Fruit fly (Drosophila melanogaster) whole organism, embryonic: ENCODE measurements around the gene Dhc62B.

Source experiments
- ATbp ChIP-seq: fragments of 200-800 bp; sonication (Bioruptor generic); optimal IDR thresholded peaks from 2 replicates; lab custom pipeline; 2017; ENCODE audit warnings: missing biosample characterization, mild to moderate bottlenecking, missing genetic modification characterization, missing genetic modification reagents
- Adf1 ChIP-seq: fragments of 200-800 bp; sonication (Bioruptor generic); IDR thresholded peaks from 2 replicates; pipeline ENCODE4 v1.3.6; 2022; ENCODE audit warnings: missing biosample characterization, missing genetic modification characterization
- Asciz ChIP-seq: fragments of 200-800 bp; sonication (Bioruptor generic); optimal IDR thresholded peaks from 2 replicates; lab custom pipeline; 2017; ENCODE audit warnings: missing biosample characterization, mild to moderate bottlenecking, missing genetic modification characterization, missing genetic modification reagents
- BtbVII ChIP-seq: fragments of 200-800 bp; sonication (Bioruptor generic); optimal IDR thresholded peaks from 3 replicates; lab custom pipeline; 2017; ENCODE audit warnings: missing biosample characterization, mild to moderate bottlenecking, missing genetic modification characterization
- CG11696 ChIP-seq: fragments of 200-800 bp; sonication (Bioruptor generic); IDR thresholded peaks from 2 replicates; pipeline ENCODE4 v1.3.6; 2022; ENCODE audit warnings: missing biosample characterization, missing genetic modification characterization
- CG14667 ChIP-seq: fragments of 200-800 bp; sonication (Bioruptor generic); IDR thresholded peaks from 2 replicates; pipeline ENCODE4 v1.3.6; 2022; ENCODE audit warnings: missing biosample characterization, missing genetic modification characterization
- CG14860 ChIP-seq: fragments of 200-800 bp; sonication (Bioruptor generic); IDR thresholded peaks from 3 replicates; pipeline ENCODE4 v1.3.6; 2022; ENCODE audit warnings: missing biosample characterization, missing genetic modification characterization; ENCODE audit not compliant: partially characterized antibody
- CG15269 ChIP-seq: fragments of 200-800 bp; sonication (Bioruptor generic); optimal IDR thresholded peaks from 2 replicates; lab custom pipeline; 2018; ENCODE audit warnings: missing biosample characterization, mild to moderate bottlenecking, missing genetic modification characterization, moderate library complexity
- CG15479 ChIP-seq: fragments of 200-800 bp; sonication (Bioruptor generic); optimal IDR thresholded peaks from 3 replicates; lab custom pipeline; 2019; ENCODE audit warnings: missing biosample characterization, mild to moderate bottlenecking, missing genetic modification characterization, moderate library complexity
- CG15601 ChIP-seq: fragments of 200-800 bp; sonication (Bioruptor generic); optimal IDR thresholded peaks from 3 replicates; lab custom pipeline; 2019; ENCODE audit warnings: missing biosample characterization, mild to moderate bottlenecking, missing genetic modification characterization, moderate library complexity
- CG15696 ChIP-seq: fragments of 200-800 bp; sonication (Bioruptor generic); optimal IDR thresholded peaks from 2 replicates; lab custom pipeline; 2019; ENCODE audit warnings: missing biosample characterization, mild to moderate bottlenecking, missing genetic modification characterization, moderate library complexity
- CG17385 ChIP-seq: fragments of 200-800 bp; sonication (Bioruptor generic); optimal IDR thresholded peaks from 3 replicates; lab custom pipeline; 2018; ENCODE audit warnings: missing biosample characterization, mild to moderate bottlenecking, missing genetic modification characterization
- CG2712 ChIP-seq: fragments of 200-800 bp; optimal IDR thresholded peaks from 3 replicates; lab custom pipeline; 2019; ENCODE audit warnings: missing biosample characterization, mild to moderate bottlenecking, missing genetic modification characterization, moderate library complexity
- CG32767 ChIP-seq: fragments of 200-800 bp; sonication (Bioruptor generic); IDR thresholded peaks from 2 replicates; pipeline ENCODE4 v1.3.6; 2022; ENCODE audit warnings: missing biosample characterization, missing genetic modification characterization
- CG34422 ChIP-seq: fragments of 200-800 bp; sonication (Bioruptor generic); IDR thresholded peaks from 3 replicates; pipeline ENCODE4 v1.3.6; 2022; ENCODE audit warnings: missing biosample characterization, missing genetic modification characterization
- CG4282 ChIP-seq: fragments of 200-800 bp; sonication (Bioruptor generic); optimal IDR thresholded peaks from 2 replicates; lab custom pipeline; 2016; ENCODE audit warnings: missing biosample characterization, missing genetic modification characterization
- CG4617 ChIP-seq: fragments of 200-800 bp; sonication (Bioruptor generic); optimal IDR thresholded peaks from 3 replicates; lab custom pipeline; 2016; ENCODE audit warnings: missing biosample characterization, missing genetic modification characterization, borderline replicate concordance
- CG6854 ChIP-seq: fragments of 200-800 bp; sonication (Bioruptor generic); optimal IDR thresholded peaks from 3 replicates; lab custom pipeline; 2017; ENCODE audit warnings: missing biosample characterization, mild to moderate bottlenecking, missing genetic modification characterization
- Dbx ChIP-seq: fragments of 200-800 bp; sonication (Bioruptor generic); IDR thresholded peaks from 3 replicates; pipeline ENCODE4 v1.3.6; 2022; ENCODE audit warnings: missing biosample characterization, missing genetic modification characterization
- Drgx ChIP-seq: fragments of 200-800 bp; sonication (Bioruptor generic); IDR thresholded peaks from 2 replicates; pipeline ENCODE4 v1.3.6; 2022; ENCODE audit warnings: missing biosample characterization, missing genetic modification characterization
- Gug ChIP-seq: fragments of 200-800 bp; sonication (Bioruptor generic); IDR thresholded peaks from 4 replicates; pipeline ENCODE4 v1.3.6; 2022; ENCODE audit warnings: missing biosample characterization, missing genetic modification characterization
- H2.0 ChIP-seq: fragments of 200-800 bp; sonication (Bioruptor generic); IDR thresholded peaks from 2 replicates; pipeline ENCODE4 v1.3.6; 2022; ENCODE audit warnings: missing biosample characterization, missing genetic modification characterization
- HmgZ ChIP-seq: fragments of 200-800 bp; sonication (Bioruptor generic); optimal IDR thresholded peaks from 2 replicates; lab custom pipeline; 2018; ENCODE audit warnings: missing biosample characterization, mild to moderate bottlenecking, missing genetic modification characterization
- Hr3 ChIP-seq: fragments of 200-800 bp; sonication (Bioruptor generic); optimal IDR thresholded peaks from 3 replicates; lab custom pipeline; 2016; ENCODE audit warnings: missing biosample characterization, missing genetic modification characterization
- Kr ChIP-seq: fragments of 200-800 bp; sonication (Bioruptor generic); optimal IDR thresholded peaks from 2 replicates; lab custom pipeline; 2017; ENCODE audit warnings: missing biosample characterization, mild to moderate bottlenecking, missing genetic modification characterization
- Pdp1 ChIP-seq, 2 experiments: fragments of 200-800 bp; sonication (Bioruptor generic); optimal IDR thresholded peaks; 3 replicates each; lab custom pipeline; 2016; ENCODE audit warnings: missing biosample characterization in 2 of 2, missing genetic modification characterization in 2 of 2, mild to moderate bottlenecking in 1 of 2, moderate library complexity in 1 of 2
- Ravus ChIP-seq: fragments of 200-800 bp; sonication (Bioruptor generic); IDR thresholded peaks from 2 replicates; pipeline ENCODE4 v1.3.6; 2022; ENCODE audit warnings: missing biosample characterization, missing genetic modification characterization
- Ssrp ChIP-seq: fragments of 200-800 bp; sonication (Bioruptor generic); optimal IDR thresholded peaks from 2 replicates; lab custom pipeline; 2018; ENCODE audit warnings: missing biosample characterization, mild to moderate bottlenecking, missing genetic modification characterization, moderate library complexity
- Vsx1 ChIP-seq: fragments of 200-800 bp; sonication (Bioruptor generic); optimal IDR thresholded peaks from 2 replicates; lab custom pipeline; 2017; ENCODE audit warnings: missing biosample characterization, mild to moderate bottlenecking, missing genetic modification characterization, missing genetic modification reagents
- Xbp1 ChIP-seq: fragments of 200-800 bp; sonication (Bioruptor generic); optimal IDR thresholded peaks from 3 replicates; lab custom pipeline; 2016; ENCODE audit warnings: missing biosample characterization, mild to moderate bottlenecking, missing genetic modification characterization
- ab ChIP-seq: fragments of 200-800 bp; sonication (Bioruptor generic); optimal IDR thresholded peaks from 2 replicates; lab custom pipeline; 2016; ENCODE audit warnings: missing biosample characterization, missing genetic modification characterization
- ase ChIP-seq: fragments of 200-800 bp; sonication (Bioruptor generic); IDR thresholded peaks from 3 replicates; pipeline ENCODE4 v1.3.6; 2022; ENCODE audit warnings: missing biosample characterization, missing genetic modification characterization
- az2 ChIP-seq: fragments of 200-800 bp; sonication (Bioruptor generic); optimal IDR thresholded peaks from 3 replicates; lab custom pipeline; 2016; ENCODE audit warnings: missing biosample characterization, missing genetic modification characterization
- bab2 ChIP-seq: fragments of 200-800 bp; sonication (Bioruptor generic); optimal IDR thresholded peaks from 2 replicates; lab custom pipeline; 2016; ENCODE audit warnings: missing biosample characterization, missing genetic modification characterization
- chinmo ChIP-seq: fragments of 200-800 bp; sonication (Bioruptor generic); IDR thresholded peaks from 4 replicates; pipeline ENCODE4 v1.3.6; 2022; ENCODE audit warnings: missing biosample characterization, missing genetic modification characterization; ENCODE audit not compliant: partially characterized antibody
- crol ChIP-seq: fragments of 200-800 bp; sonication (Bioruptor generic); IDR thresholded peaks from 2 replicates; pipeline ENCODE4 v1.3.6; 2022; ENCODE audit warnings: missing biosample characterization, missing genetic modification characterization
- emc ChIP-seq: fragments of 200-800 bp; sonication (Bioruptor generic); optimal IDR thresholded peaks from 2 replicates; lab custom pipeline; 2016; ENCODE audit warnings: missing biosample characterization, missing genetic modification characterization
- eyg ChIP-seq: fragments of 200-800 bp; sonication (Bioruptor generic); optimal IDR thresholded peaks from 3 replicates; lab custom pipeline; 2016; ENCODE audit warnings: missing biosample characterization, missing genetic modification characterization
- gsb ChIP-seq: fragments of 200-800 bp; sonication (Bioruptor generic); IDR thresholded peaks from 2 replicates; pipeline ENCODE4 v1.3.6; 2022; ENCODE audit warnings: missing biosample characterization, missing genetic modification characterization
- ind ChIP-seq: fragments of 200-800 bp; sonication (Bioruptor generic); optimal IDR thresholded peaks from 3 replicates; lab custom pipeline; 2016; ENCODE audit warnings: missing biosample characterization, missing genetic modification characterization
- kay ChIP-seq: fragments of 200-800 bp; sonication (Bioruptor generic); optimal IDR thresholded peaks from 2 replicates; lab custom pipeline; 2016; ENCODE audit warnings: missing biosample characterization, missing genetic modification characterization
- knrl ChIP-seq: fragments of 200-800 bp; sonication (Bioruptor generic); IDR thresholded peaks from 3 replicates; pipeline ENCODE4 v1.3.6; 2022; ENCODE audit warnings: missing biosample characterization, missing genetic modification characterization; ENCODE audit not compliant: partially characterized antibody
- mam ChIP-seq: fragments of 200-800 bp; sonication (Bioruptor generic); optimal IDR thresholded peaks from 3 replicates; lab custom pipeline; 2016; ENCODE audit warnings: missing biosample characterization, missing genetic modification characterization
- org-1 ChIP-seq: fragments of 200-800 bp; sonication (Bioruptor generic); optimal IDR thresholded peaks from 2 replicates; lab custom pipeline; 2017; ENCODE audit warnings: missing biosample characterization, missing genetic modification characterization
- pfk ChIP-seq: fragments of 200-800 bp; sonication (Bioruptor generic); optimal IDR thresholded peaks from 2 replicates; lab custom pipeline; 2018; ENCODE audit warnings: missing biosample characterization, mild to moderate bottlenecking, missing genetic modification characterization, moderate library complexity
- pho ChIP-seq: fragments of 200-800 bp; sonication (Bioruptor generic); optimal IDR thresholded peaks from 2 replicates; lab custom pipeline; 2016; ENCODE audit warnings: missing biosample characterization, missing genetic modification characterization
- row ChIP-seq: fragments of 200-800 bp; sonication (Bioruptor generic); IDR thresholded peaks from 3 replicates; pipeline ENCODE4 v1.3.6; 2022; ENCODE audit warnings: missing biosample characterization, missing genetic modification characterization
- slbo ChIP-seq: fragments of 200-800 bp; sonication (Bioruptor generic); IDR thresholded peaks from 2 replicates; pipeline ENCODE4 v1.3.6; 2022; ENCODE audit warnings: missing biosample characterization, missing genetic modification characterization
- tap ChIP-seq: fragments of 200-800 bp; optimal IDR thresholded peaks from 3 replicates; lab custom pipeline; 2019; ENCODE audit warnings: missing biosample characterization, mild to moderate bottlenecking, missing genetic modification characterization, moderate library complexity

The Dhc62B gene

dm6 chr3L:1746338-1747199 lies 25.0 kb downstream of the Dhc62B start, which contains the start of gene CG13921 (continued):
- TF ChIP-seq crol (GFP tag; lab: Robert Waterston, UW) = peak; percentile 77
- peak; percentile 32; the same call in 1 of the 3 replicates for TF ChIP-seq knrl (GFP tag; lab: Robert Waterston, UW)
- TF ChIP-seq CG11696 (GFP tag; lab: Robert Waterston, UW) = peak; percentile 96
- peak; percentile 99 for TF ChIP-seq CG34422 (GFP tag; lab: Robert Waterston, UW)
- TF ChIP-seq tap (tag; lab: Kevin White, UChicago) = peak; percentile 98
- peak; percentile 97 for TF ChIP-seq ab (GFP tag; lab: Kevin White, UChicago)
- TF ChIP-seq CG2712 (tag; lab: Kevin White, UChicago) = peak; percentile 100
- TF ChIP-seq CG4282 = peak; percentile 96
- peak; percentile 99 for TF ChIP-seq H2.0 (GFP tag; lab: Robert Waterston, UW)
- TF ChIP-seq BtbVII (GFP tag; lab: Kevin White, UChicago) = peak; percentile 97
- peak; percentile 100 for TF ChIP-seq Drgx (GFP tag; lab: Robert Waterston, UW)
- TF ChIP-seq org-1 (GFP tag; lab: Kevin White, UChicago) = peak; percentile 99
- peak; percentile 98 for TF ChIP-seq ase
- peak; percentile 99 for TF ChIP-seq Xbp1
- TF ChIP-seq Hr3 (GFP tag; lab: Kevin White, UChicago) = peak; percentile 98
- peak; percentile 99 for TF ChIP-seq Gug (GFP tag; lab: Robert Waterston, UW)
- peak; percentile 99 to 100 for TF ChIP-seq Pdp1 (GFP tag; optimal IDR thresholded peaks at IDR 0.05; lab: Kevin White, UChicago)
- peak; percentile 99 for TF ChIP-seq Dbx (GFP tag; lab: Robert Waterston, UW)
- peak; percentile 99 for TF ChIP-seq slbo (GFP tag; lab: Robert Waterston, UW)
- no peak for TF ChIP-seq CG14860 (GFP tag; lab: Robert Waterston, UW)
- peak; percentile 99 for TF ChIP-seq bab2 (GFP tag; lab: Kevin White, UChicago)
- TF ChIP-seq Kr (GFP tag; lab: Kevin White, UChicago) = peak; percentile 95
- peak; percentile 98 for TF ChIP-seq Asciz (GFP tag; lab: Kevin White, UChicago)
- TF ChIP-seq CG32767 = peak; percentile 98
- TF ChIP-seq Ravus = peak; percentile 96
- peak; percentile 97 for TF ChIP-seq pho
- TF ChIP-seq emc (GFP tag; lab: Kevin White, UChicago) = peak; percentile 98
- TF ChIP-seq az2 (GFP tag; lab: Kevin White, UChicago) = peak; percentile 99
- TF ChIP-seq Adf1 (GFP tag; lab: Robert Waterston, UW) = peak; percentile 82
- TF ChIP-seq CG14667 (GFP tag; lab: Robert Waterston, UW) = peak; percentile 99
- peak; percentile 59 for TF ChIP-seq pfk
- TF ChIP-seq Vsx1 (GFP tag; lab: Kevin White, UChicago) = peak; percentile 97
- peak; percentile 99 for TF ChIP-seq CG4617 (GFP tag; lab: Kevin White, UChicago)
- no peak for TF ChIP-seq kay (GFP tag; lab: Kevin White, UChicago)
- TF ChIP-seq CG15601 (tag; lab: Kevin White, UChicago) = peak; percentile 97
- peak; percentile 99 for TF ChIP-seq ind (GFP tag; lab: Kevin White, UChicago)
- peak; percentile 99 for TF ChIP-seq ATbp (GFP tag; lab: Kevin White, UChicago)
- TF ChIP-seq eyg = peak; percentile 98
- TF ChIP-seq row (GFP tag; lab: Robert Waterston, UW) = peak; percentile 99
- peak; percentile 98 for TF ChIP-seq HmgZ (tag; lab: Kevin White, UChicago)
- TF ChIP-seq CG15696 (tag; lab: Kevin White, UChicago) = peak; percentile 100
- TF ChIP-seq Ssrp (tag; lab: Kevin White, UChicago) = peak; percentile 99
- peak; percentile 99 for TF ChIP-seq mam (GFP tag; lab: Kevin White, UChicago)
- peak; percentile 94 for TF ChIP-seq gsb
- peak; percentile 98 for TF ChIP-seq CG15269 (tag; lab: Kevin White, UChicago)
- peak; percentile 96 for TF ChIP-seq CG6854 (GFP tag; lab: Kevin White, UChicago)
- peak; percentile 98 for TF ChIP-seq CG15479 (GFP tag; lab: Kevin White, UChicago)
- peak; percentile 94 for TF ChIP-seq CG17385 (GFP tag; lab: Kevin White, UChicago)
- TF ChIP-seq chinmo (GFP tag; lab: Robert Waterston, UW) = peak; percentile 69; the same call in 1 of the 4 replicates
